Worm (Caenorhabditis elegans) whole organism, L1 larva: ENCODE measurements around the gene mdt-11.
"Not testable (repeated sequence)": the region's sequence is repeated elsewhere in the genome, so short reads cannot be mapped to it uniquely, and the experiment has no call there.

Experiments
- ceh-8 ChIP-seq: fragments of 200-800 bp; sonication (Bioruptor generic); optimal IDR thresholded peaks from 2 replicates; lab custom pipeline; 2018; ENCODE audit warnings: mild to moderate bottlenecking, missing genetic modification characterization, moderate library complexity, missing compliant biosample characterization
- lin-39 ChIP-seq: fragments of 150-350 bp; optimal IDR thresholded peaks from 2 replicates; lab custom pipeline; 2014; ENCODE audit warnings: missing biosample characterization, missing genetic modification reagents, missing genetic modification characterization
- nhr-12 ChIP-seq: sonication (generic microtip); optimal IDR thresholded peaks from 2 replicates; lab custom pipeline; 2017; ENCODE audit warnings: missing biosample characterization, missing genetic modification characterization
- nhr-47 ChIP-seq: sonication (generic microtip); optimal IDR thresholded peaks from 2 replicates; lab custom pipeline; 2016; ENCODE audit warnings: mild to moderate bottlenecking, missing genetic modification characterization, moderate library complexity, missing compliant biosample characterization

DNA sequence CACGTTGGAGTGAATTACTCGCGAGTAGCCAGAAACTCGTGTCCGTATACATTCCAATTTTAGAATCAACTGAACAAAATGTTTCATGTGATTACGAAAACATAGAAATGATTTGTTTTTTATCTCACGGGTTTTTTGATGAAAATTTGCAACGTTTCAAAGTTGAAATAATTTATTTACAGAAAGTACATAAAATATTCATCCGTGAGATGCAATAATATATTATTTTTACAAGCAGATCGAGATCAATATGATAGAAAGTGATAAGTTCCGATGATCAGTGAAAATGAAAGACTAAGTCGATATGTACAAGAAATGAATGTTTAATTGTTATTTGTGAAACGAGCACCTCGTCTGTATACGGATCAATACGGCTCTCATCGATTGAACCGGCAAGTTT lies 40.7 kb upstream of the mdt-11 start, which contains the start of gene C27F2.6:
- not testable (repeated sequence) for TF ChIP-seq nhr-47 (tag; lab: Kevin White, UChicago); ceh-8; nhr-12 (tag; lab: Kevin White, UChicago); lin-39 (tag; lab: Kevin White, UChicago)
